Fruit fly (Drosophila melanogaster) whole organism, embryonic: Measurements from ENCODE around the gene CG11791.

Source experiments
- Antp ChIP-seq: fragments of 200-800 bp; sonication (Bioruptor generic); optimal IDR thresholded peaks from 3 replicates; lab custom pipeline; 2016; ENCODE audit warnings: missing biosample characterization, missing genetic modification characterization
- Atf-2 ChIP-seq: fragments of 200-800 bp; sonication (Bioruptor generic); optimal IDR thresholded peaks from 2 replicates; lab custom pipeline; 2016; ENCODE audit warnings: missing biosample characterization, missing genetic modification characterization
- B-H1 ChIP-seq: fragments of 200-800 bp; sonication (Bioruptor generic); IDR thresholded peaks from 3 replicates; pipeline ENCODE4 v1.3.6; 2022; ENCODE audit warnings: missing biosample characterization, missing genetic modification characterization
- Bteb2 ChIP-seq: fragments of 200-800 bp; sonication (Bioruptor generic); optimal IDR thresholded peaks from 2 replicates; lab custom pipeline; 2016; ENCODE audit warnings: missing biosample characterization, missing genetic modification characterization
- CG10366 ChIP-seq: fragments of 200-800 bp; sonication (Bioruptor generic); IDR thresholded peaks from 2 replicates; pipeline ENCODE4 v1.3.6; 2022; ENCODE audit warnings: missing biosample characterization, missing genetic modification characterization
- CG11504 ChIP-seq: fragments of 200-800 bp; sonication (Bioruptor generic); optimal IDR thresholded peaks from 3 replicates; lab custom pipeline; 2019; ENCODE audit warnings: missing biosample characterization, mild to moderate bottlenecking, missing genetic modification characterization, moderate library complexity
- CG11695 ChIP-seq: fragments of 200-800 bp; sonication (Bioruptor generic); IDR thresholded peaks from 3 replicates; pipeline ENCODE4 v1.3.6; 2022; ENCODE audit warnings: missing biosample characterization, missing genetic modification characterization
- CG11723 ChIP-seq: fragments of 200-800 bp; sonication (Bioruptor generic); optimal IDR thresholded peaks from 2 replicates; lab custom pipeline; 2017; ENCODE audit warnings: missing biosample characterization, mild to moderate bottlenecking, missing genetic modification characterization
- CG12391 ChIP-seq: fragments of 200-800 bp; sonication (Bioruptor generic); optimal IDR thresholded peaks from 3 replicates; lab custom pipeline; 2018; ENCODE audit warnings: missing biosample characterization, mild to moderate bottlenecking, missing genetic modification characterization, moderate library complexity
- CG12744 ChIP-seq: fragments of 200-800 bp; sonication (Bioruptor generic); optimal IDR thresholded peaks from 2 replicates; lab custom pipeline; 2016; ENCODE audit warnings: missing biosample characterization, missing genetic modification characterization
- CG15601 ChIP-seq: fragments of 200-800 bp; sonication (Bioruptor generic); optimal IDR thresholded peaks from 3 replicates; lab custom pipeline; 2019; ENCODE audit warnings: missing biosample characterization, mild to moderate bottlenecking, missing genetic modification characterization, moderate library complexity
- CG17359 ChIP-seq: fragments of 200-800 bp; sonication (Bioruptor generic); optimal IDR thresholded peaks from 3 replicates; lab custom pipeline; 2018; ENCODE audit warnings: missing biosample characterization, mild to moderate bottlenecking, missing genetic modification characterization, moderate library complexity
- CG17829 ChIP-seq: fragments of 200-800 bp; optimal IDR thresholded peaks from 2 replicates; lab custom pipeline; 2019; ENCODE audit warnings: missing biosample characterization, mild to moderate bottlenecking, missing genetic modification characterization, moderate library complexity
- CG18764 ChIP-seq: fragments of 200-800 bp; sonication (Bioruptor generic); optimal IDR thresholded peaks from 3 replicates; lab custom pipeline; 2016; ENCODE audit warnings: missing biosample characterization, missing genetic modification characterization
- CG2129 ChIP-seq: fragments of 200-800 bp; sonication (Bioruptor generic); IDR thresholded peaks from 2 replicates; pipeline ENCODE4 v1.3.6; 2022; ENCODE audit warnings: missing biosample characterization, missing genetic modification characterization; ENCODE audit not compliant: partially characterized antibody
- CG2202 ChIP-seq: fragments of 200-800 bp; sonication (Bioruptor generic); optimal IDR thresholded peaks from 2 replicates; lab custom pipeline; 2018; ENCODE audit warnings: missing biosample characterization, mild to moderate bottlenecking, missing genetic modification characterization
- CG4820 ChIP-seq: fragments of 200-800 bp; sonication (Bioruptor generic); optimal IDR thresholded peaks from 3 replicates; lab custom pipeline; 2016; ENCODE audit warnings: missing biosample characterization, missing genetic modification characterization
- CG6254 ChIP-seq: fragments of 200-800 bp; sonication (Bioruptor generic); optimal IDR thresholded peaks from 3 replicates; lab custom pipeline; 2017; ENCODE audit warnings: mild to moderate bottlenecking, missing biosample characterization, missing genetic modification reagents, missing genetic modification characterization
- CG6654 ChIP-seq: fragments of 200-800 bp; sonication (Bioruptor generic); optimal IDR thresholded peaks from 2 replicates; lab custom pipeline; 2017; ENCODE audit warnings: missing biosample characterization, mild to moderate bottlenecking, missing genetic modification characterization
- CG7372 ChIP-seq: fragments of 200-800 bp; sonication (Bioruptor generic); IDR thresholded peaks from 2 replicates; pipeline ENCODE4 v1.3.6; 2022; ENCODE audit warnings: missing biosample characterization, missing genetic modification characterization
- CG8089 ChIP-seq: fragments of 200-800 bp; sonication (Bioruptor generic); optimal IDR thresholded peaks from 3 replicates; lab custom pipeline; 2016; ENCODE audit warnings: missing biosample characterization, missing genetic modification characterization
- CG8388 ChIP-seq: fragments of 200-800 bp; sonication (Bioruptor generic); optimal IDR thresholded peaks from 2 replicates; lab custom pipeline; 2019; ENCODE audit warnings: missing biosample characterization, mild to moderate bottlenecking, missing genetic modification characterization, moderate library complexity
- CHES-1-like ChIP-seq: fragments of 200-800 bp; sonication (Bioruptor generic); optimal IDR thresholded peaks from 2 replicates; lab custom pipeline; 2016; ENCODE audit warnings: missing biosample characterization, missing genetic modification characterization
- Dp ChIP-seq: fragments of 200-800 bp; sonication (Bioruptor generic); optimal IDR thresholded peaks from 2 replicates; lab custom pipeline; 2018; ENCODE audit warnings: missing biosample characterization, mild to moderate bottlenecking, missing genetic modification characterization, moderate library complexity
- E2f1 ChIP-seq: fragments of 200-800 bp; sonication (Bioruptor generic); IDR thresholded peaks from 2 replicates; pipeline ENCODE4 v1.3.6; 2022; ENCODE audit warnings: missing biosample characterization, missing genetic modification characterization
- Elba2 ChIP-seq: fragments of 200-800 bp; sonication (Bioruptor generic); optimal IDR thresholded peaks from 3 replicates; lab custom pipeline; 2016; ENCODE audit warnings: missing biosample characterization, missing genetic modification characterization
- HLH4C ChIP-seq: fragments of 200-800 bp; sonication (Bioruptor generic); IDR thresholded peaks from 3 replicates; pipeline ENCODE4 v1.3.6; 2022; ENCODE audit warnings: missing biosample characterization, missing genetic modification characterization; ENCODE audit not compliant: partially characterized antibody
- HLH54F ChIP-seq: fragments of 200-800 bp; sonication (Bioruptor generic); optimal IDR thresholded peaks from 3 replicates; lab custom pipeline; 2016; ENCODE audit warnings: missing biosample characterization, missing genetic modification characterization
- Hr78 ChIP-seq, 2 experiments: fragments of 200-800 bp in 1 of 2; fragments of >200 bp in 1 of 2; sonication (Bioruptor generic) in 1 of 2; optimal IDR thresholded peaks; 2 replicates each; lab custom pipeline; 2017 to 2019; ENCODE audit warnings: missing biosample characterization in 2 of 2, missing genetic modification characterization in 2 of 2, mild to moderate bottlenecking in 1 of 2, moderate library complexity in 1 of 2
- Kr ChIP-seq: fragments of 200-800 bp; sonication (Bioruptor generic); optimal IDR thresholded peaks from 2 replicates; lab custom pipeline; 2017; ENCODE audit warnings: missing biosample characterization, mild to moderate bottlenecking, missing genetic modification characterization
- NFAT ChIP-seq: fragments of 200-800 bp; sonication (Bioruptor generic); IDR thresholded peaks from 2 replicates; pipeline ENCODE4 v1.3.6; 2022; ENCODE audit warnings: missing biosample characterization, missing genetic modification characterization
- Nf-YC ChIP-seq: fragments of 200-800 bp; optimal IDR thresholded peaks from 3 replicates; lab custom pipeline; 2019; ENCODE audit warnings: missing biosample characterization, mild to moderate bottlenecking, missing genetic modification characterization, moderate library complexity
- Scr ChIP-seq: fragments of 200-800 bp; sonication (Bioruptor generic); IDR thresholded peaks from 2 replicates; pipeline ENCODE4 v1.3.6; 2022; ENCODE audit warnings: missing biosample characterization, missing genetic modification characterization; ENCODE audit not compliant: partially characterized antibody
- Side ChIP-seq: fragments of 200-800 bp; sonication (Bioruptor generic); optimal IDR thresholded peaks from 2 replicates; lab custom pipeline; 2016; ENCODE audit warnings: missing biosample characterization, missing genetic modification characterization
- Six4 ChIP-seq: fragments of 200-800 bp; sonication (Bioruptor generic); optimal IDR thresholded peaks from 2 replicates; lab custom pipeline; 2016; ENCODE audit warnings: missing biosample characterization, missing genetic modification characterization
- Tbp ChIP-seq: fragments of >200 bp; optimal IDR thresholded peaks from 2 replicates; lab custom pipeline; 2018; ENCODE audit warnings: missing biosample characterization, missing genetic modification characterization
- Usf ChIP-seq: fragments of 200-800 bp; sonication (Bioruptor generic); optimal IDR thresholded peaks from 2 replicates; lab custom pipeline; 2017; ENCODE audit warnings: missing genotype, missing biosample characterization, missing genetic modification characterization
- br ChIP-seq: fragments of >200 bp; optimal IDR thresholded peaks from 2 replicates; lab custom pipeline; 2017
- chn ChIP-seq: fragments of 200-800 bp; sonication (Bioruptor generic); optimal IDR thresholded peaks from 2 replicates; lab custom pipeline; 2016; ENCODE audit warnings: missing biosample characterization, missing genetic modification characterization
- cwo ChIP-seq: fragments of 200-800 bp; sonication (Bioruptor generic); optimal IDR thresholded peaks from 3 replicates; lab custom pipeline; 2017; ENCODE audit warnings: missing biosample characterization, missing genetic modification characterization, mild to moderate bottlenecking, moderate library complexity, missing genetic modification reagents
- fd3F ChIP-seq: fragments of 200-800 bp; sonication (Bioruptor generic); optimal IDR thresholded peaks from 2 replicates; lab custom pipeline; 2018; ENCODE audit warnings: missing biosample characterization, mild to moderate bottlenecking, missing genetic modification characterization, moderate library complexity
- gce ChIP-seq: fragments of 200-800 bp; sonication (Bioruptor generic); IDR thresholded peaks from 3 replicates; pipeline ENCODE4 v1.3.6; 2022; ENCODE audit warnings: missing biosample characterization, missing genetic modification characterization
- jing ChIP-seq: fragments of 200-800 bp; sonication (Bioruptor generic); optimal IDR thresholded peaks from 2 replicates; lab custom pipeline; 2018; ENCODE audit warnings: missing biosample characterization, mild to moderate bottlenecking, missing genetic modification characterization
- jumu ChIP-seq: fragments of 200-800 bp; sonication (Bioruptor generic); optimal IDR thresholded peaks from 3 replicates; lab custom pipeline; 2016; ENCODE audit warnings: missing biosample characterization, missing genetic modification characterization
- kay ChIP-seq: fragments of 200-800 bp; sonication (Bioruptor generic); optimal IDR thresholded peaks from 2 replicates; lab custom pipeline; 2016; ENCODE audit warnings: missing biosample characterization, missing genetic modification characterization
- rib ChIP-seq: fragments of 200-800 bp; sonication (Bioruptor generic); IDR thresholded peaks from 2 replicates; pipeline ENCODE4 v1.3.6; 2022; ENCODE audit warnings: missing biosample characterization, missing genetic modification characterization
- sc ChIP-seq, 3 experiments: fragments of >200 bp in 2 of 3; fragments of 200-800 bp in 1 of 3; sonication (Bioruptor generic) in 1 of 3; optimal IDR thresholded peaks; 2 replicates in 2 of 3; 3 replicates in 1 of 3; lab custom pipeline; 2017; ENCODE audit warnings: mild to moderate bottlenecking in 1 of 3, missing biosample characterization in 1 of 3, missing genetic modification characterization in 1 of 3, missing genetic modification reagents in 1 of 3
- sisA ChIP-seq: fragments of 200-800 bp; sonication (Bioruptor generic); IDR thresholded peaks from 2 replicates; pipeline ENCODE4 v1.3.6; 2022; ENCODE audit warnings: missing biosample characterization, missing genetic modification characterization
- trem ChIP-seq: fragments of 200-800 bp; optimal IDR thresholded peaks from 3 replicates; lab custom pipeline; 2019; ENCODE audit warnings: missing biosample characterization, mild to moderate bottlenecking, missing genetic modification characterization, moderate library complexity

The CG11791 gene

DNA sequence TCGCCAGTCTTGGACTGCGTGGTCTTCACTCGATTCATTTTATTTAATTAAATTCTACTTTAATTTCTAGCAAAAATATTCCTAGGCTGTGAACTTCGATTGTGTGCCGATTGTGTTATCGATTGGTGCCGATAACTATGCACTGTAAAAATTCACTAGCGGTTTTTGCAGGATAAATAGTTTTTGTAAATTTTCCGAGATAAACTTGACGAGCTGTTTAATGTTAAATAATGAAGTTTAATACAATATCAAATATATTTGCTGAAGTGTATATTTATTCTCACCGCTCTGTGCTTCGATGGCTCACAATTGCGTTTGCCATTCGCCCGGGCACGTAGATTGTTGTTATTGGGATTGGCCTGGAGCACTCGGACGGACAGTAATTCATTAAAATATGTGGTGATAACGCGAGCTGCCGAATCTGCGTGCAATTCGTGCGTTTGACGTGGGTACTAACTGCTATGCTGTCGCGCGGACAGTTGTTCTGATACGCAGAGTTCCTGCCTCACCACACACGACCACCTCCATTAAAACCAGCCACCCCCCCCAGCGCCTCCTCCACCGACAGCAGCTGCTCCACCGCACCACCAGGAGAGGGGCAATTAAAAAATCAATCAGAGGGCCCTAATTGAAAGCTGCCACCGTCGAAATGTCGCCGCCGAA is 24.4 kb upstream of the CG11791 start, which contains the start of the genes EMC6 and Hr96 (continued):
- TF ChIP-seq CG11504 (tag; lab: Kevin White, UChicago) (peak; percentile 90), HLH54F (GFP tag; lab: Kevin White, UChicago) (peak; percentile 96), CG8388 (GFP tag; lab: Kevin White, UChicago) (peak; percentile 87), gce (GFP tag; lab: Robert Waterston, UW) (peak; percentile 76), fd3F (peak; percentile 91), CG8089 (GFP tag; lab: Kevin White, UChicago) (peak; percentile 86), E2f1 (GFP tag; lab: Robert Waterston, UW) (peak; percentile 91), jing (peak; percentile 80), CG10366 (GFP tag; lab: Robert Waterston, UW) (peak; percentile 93), CG6254 (peak; percentile 78), CG2202 (tag; lab: Kevin White, UChicago) (peak; percentile 80), CG15601 (tag; lab: Kevin White, UChicago) (peak; percentile 84), sc (optimal IDR thresholded peaks at IDR 0.05; lab: Kevin White, UChicago) (no peak), sc (GFP tag; optimal IDR thresholded peaks at IDR 0.05; lab: Kevin White, UChicago) (peak; percentile 77), Usf (GFP tag; lab: Kevin White, UChicago) (peak; percentile 84), CG17829 (tag; lab: Kevin White, UChicago) (peak; percentile 95), chn (peak; percentile 96), B-H1 (GFP tag; lab: Robert Waterston, UW) (peak; percentile 90), Atf-2 (GFP tag; lab: Kevin White, UChicago) (peak; percentile 90), Hr78 (GFP tag; optimal IDR thresholded peaks at IDR 0.05; lab: Kevin White, UChicago) (no peak), CG4820 (GFP tag; lab: Kevin White, UChicago) (peak; percentile 91), CG2129 (GFP tag; lab: Robert Waterston, UW) (0 out of 2 replicates have a peak, but pooled peaks have one; percentile 4), Scr (GFP tag; lab: Robert Waterston, UW) (peak; percentile 69), CG18764 (GFP tag; lab: Kevin White, UChicago) (peak; percentile 90), CG6654 (peak; percentile 72), Antp (peak; percentile 90), NFAT (GFP tag; lab: Robert Waterston, UW) (peak; percentile 97), sisA (GFP tag; lab: Robert Waterston, UW) (peak; percentile 93), HLH4C (GFP tag; lab: Robert Waterston, UW) (peak; percentile 84), Nf-YC (peak; percentile 84), Side (GFP tag; lab: Kevin White, UChicago) (peak; percentile 92), CG11695 (GFP tag; lab: Robert Waterston, UW) (peak; percentile 87), CG12744 (GFP tag; lab: Kevin White, UChicago) (peak; percentile 94), CG11723 (no peak), Kr (GFP tag; lab: Kevin White, UChicago) (no peak), rib (peak; percentile 83), Dp (GFP tag; lab: Kevin White, UChicago) (peak; percentile 39), trem (tag; lab: Kevin White, UChicago) (peak; percentile 94), Bteb2 (GFP tag; lab: Kevin White, UChicago) (peak; percentile 93), CG7372 (peak; percentile 91), Elba2 (peak; percentile 78), Six4 (peak; percentile 91), CG17359 (tag; lab: Kevin White, UChicago) (peak; percentile 93), Tbp (GFP tag; lab: Kevin White, UChicago) (no peak), jumu (GFP tag; lab: Kevin White, UChicago) (peak; percentile 89), kay (peak; percentile 93), br (lab: Kevin White, UChicago) (no peak), CHES-1-like (GFP tag; lab: Kevin White, UChicago) (peak; percentile 91), CG12391 (tag; lab: Kevin White, UChicago) (peak; percentile 96), cwo (peak; percentile 82)
